Worm (Caenorhabditis elegans): ENCODE data around the gene Y43F8B.10.

- TF ChIP-seq ZK546.5 (tag; optimal IDR thresholded peaks at IDR 0.05), result no peak
- no peak for TF ChIP-seq pha-4 (GFP tag; IDR thresholded peaks at IDR 0.05)
- no peak for TF ChIP-seq pha-4 (tag; optimal IDR thresholded peaks at IDR 0.05)
- TF ChIP-seq zfp-3 (GFP tag; conservative IDR thresholded peaks at IDR 0.05), result no peak
- TF ChIP-seq daf-12 (tag; optimal IDR thresholded peaks at IDR 0.05), result no peak
- TF ChIP-seq lim-7 (GFP tag; IDR thresholded peaks at IDR 0.05), result no peak
- no peak for TF ChIP-seq F49E8.2 (tag; optimal IDR thresholded peaks at IDR 0.05; ENCODE audit: borderline replicate concordance)
- no peak for TF ChIP-seq daf-19 (GFP tag; conservative IDR thresholded peaks at IDR 0.05)
- TF ChIP-seq arid-1 (GFP tag; conservative IDR thresholded peaks at IDR 0.05), result no peak
Measured at ce11 chrV:19436307-19436706, 38.0 kb upstream of the Y43F8B.10 start, which contains the start of gene C25F9.14.

All from whole organism, L4 larva.